Fruit fly (Drosophila melanogaster): ENCODE data around the gene Rad9.

Gene Rad9

DNA sequence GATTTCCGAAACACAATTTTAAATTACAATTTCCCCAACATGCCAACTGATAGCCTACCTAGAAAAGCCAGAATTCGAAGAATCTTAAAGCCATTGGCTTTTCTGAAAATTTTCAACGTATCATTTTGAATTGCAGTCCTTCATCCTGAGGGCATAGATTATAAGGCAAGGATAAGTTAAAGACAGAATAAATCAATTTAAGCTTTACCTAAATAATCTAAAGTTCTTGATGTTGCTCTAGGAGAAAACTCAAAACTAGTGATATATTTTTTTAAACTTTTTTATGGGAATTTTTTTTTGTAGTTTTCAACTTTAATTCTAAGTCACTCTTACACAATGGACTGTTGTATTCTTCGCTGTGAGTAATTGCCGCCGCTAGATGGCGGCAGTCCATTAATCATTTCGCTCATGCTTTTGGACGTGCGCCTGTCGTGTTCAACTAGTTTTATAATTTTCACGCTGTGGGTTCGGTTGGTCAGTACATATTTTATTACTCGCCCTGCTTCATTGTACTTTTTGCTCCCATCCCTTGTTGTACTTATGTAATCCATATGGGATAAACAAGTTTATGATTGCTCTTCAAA, 41.8 kb upstream of the Rad9 start, which contains the start of gene COX6AL2:
COX6AL2 (minus strand) TSS at position 51 of the 584 bp plus-strand sequence.
- no peak for TF ChIP-seq usp (GFP tag; optimal IDR thresholded peaks at IDR 0.05)

DNA sequence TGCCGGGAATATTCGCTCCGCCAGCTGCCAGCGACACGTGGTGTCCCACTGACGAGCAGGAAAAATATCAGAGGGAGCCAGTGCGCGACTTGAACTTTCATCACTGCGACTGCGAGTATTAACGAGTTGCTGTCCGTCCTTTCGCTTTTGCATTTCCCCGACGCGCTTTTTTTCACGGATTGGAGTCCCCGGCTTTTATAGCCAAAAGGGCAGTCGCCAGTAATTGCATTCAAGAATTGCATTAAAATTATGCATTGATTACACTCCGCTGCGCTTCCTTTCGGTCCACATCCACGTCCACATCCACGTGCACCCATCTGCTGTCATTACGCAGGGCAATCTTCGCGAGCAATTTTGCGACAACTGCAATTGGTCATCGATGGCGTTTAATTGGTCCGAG, 38.7 kb upstream of the Rad9 start, which contains the start of gene Ir75d:
Ir75d (minus strand) TSS at position 101 of the 400 bp plus-strand sequence.
- TF ChIP-seq h (GFP tag; optimal IDR thresholded peaks at IDR 0.05) (no peak), Sp1 (GFP tag; optimal IDR thresholded peaks at IDR 0.05) (no peak), dmrt93B (GFP tag; optimal IDR thresholded peaks at IDR 0.05) (no peak), Hr78 (GFP tag; optimal IDR thresholded peaks at IDR 0.05) (no peak), Hr83 (GFP tag; optimal IDR thresholded peaks at IDR 0.05; ENCODE audit: poor library complexity, severe bottlenecking) (no peak), rgr (GFP tag; optimal IDR thresholded peaks at IDR 0.05) (no peak), psq (GFP tag; optimal IDR thresholded peaks at IDR 0.05) (no peak), fru (GFP tag; optimal IDR thresholded peaks at IDR 0.05) (no peak), Vsx2 (GFP tag; optimal IDR thresholded peaks at IDR 0.05; ENCODE audit: partially characterized antibody) (no peak), dsf (GFP tag; optimal IDR thresholded peaks at IDR 0.05; ENCODE audit: borderline replicate concordance) (no peak), sage (GFP tag; optimal IDR thresholded peaks at IDR 0.05) (no peak), CrebA (GFP tag; optimal IDR thresholded peaks at IDR 0.05; ENCODE audit: borderline replicate concordance) (no peak), dl (GFP tag; optimal IDR thresholded peaks at IDR 0.05; ENCODE audit: insufficient read depth in 1 of 2, partially characterized antibody in 2 of 2) (no peak), ey (GFP tag; optimal IDR thresholded peaks at IDR 0.05) (no peak), br (GFP tag; optimal IDR thresholded peaks at IDR 0.05) (no peak), sv (GFP tag; optimal IDR thresholded peaks at IDR 0.05) (no peak), lola (GFP tag; optimal IDR thresholded peaks at IDR 0.05) (no peak)

DNA sequence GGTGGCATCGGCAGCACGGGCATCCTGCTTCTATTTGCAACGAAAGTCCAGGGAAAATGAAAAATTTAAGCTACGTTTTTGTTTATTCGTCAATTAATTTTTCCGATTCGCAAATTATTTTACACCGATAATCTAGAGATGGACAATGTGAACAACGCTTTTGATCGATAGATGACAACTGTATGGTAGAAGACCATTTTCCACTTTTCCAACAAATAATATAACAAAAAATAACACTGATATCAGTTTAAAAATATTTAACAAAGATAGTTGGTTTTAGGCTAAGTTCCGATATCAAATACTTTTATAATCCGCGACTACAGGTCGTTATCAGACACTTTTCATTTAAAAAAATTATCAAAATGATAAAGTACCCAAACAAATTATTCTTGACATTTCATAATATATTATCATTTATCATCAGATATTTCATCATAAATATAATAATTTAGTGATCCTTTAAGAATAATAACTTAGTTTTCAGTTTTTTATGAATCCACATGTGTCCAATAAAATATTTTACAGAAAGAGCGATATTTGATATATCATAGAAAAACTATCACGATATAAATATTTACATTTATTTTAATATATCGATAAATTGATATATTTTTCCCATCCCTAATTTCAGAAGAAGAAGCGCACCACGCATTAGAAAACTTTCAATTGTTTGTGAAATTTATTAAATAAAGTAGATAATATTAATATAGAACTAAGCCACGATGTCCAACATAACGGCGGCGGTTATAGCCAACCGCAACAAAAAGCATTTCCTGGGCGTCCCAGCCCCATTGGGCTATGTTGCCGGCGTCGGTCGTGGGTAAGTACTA, 32.6 kb upstream of the Rad9 start, which contains the start of the genes CSN1b and Prp6:
CSN1b (minus strand) TSS at position 159 of the 830 bp plus-strand sequence.
Prp6 (plus strand) TSS at position 601 of the 830 bp plus-strand sequence.
- TF ChIP-seq woc (GFP tag; optimal IDR thresholded peaks at IDR 0.05) (peak; percentile 46), psq (GFP tag; optimal IDR thresholded peaks at IDR 0.05) (peak; percentile 7), pan (optimal IDR thresholded peaks at IDR 0.05) (no peak)

DNA sequence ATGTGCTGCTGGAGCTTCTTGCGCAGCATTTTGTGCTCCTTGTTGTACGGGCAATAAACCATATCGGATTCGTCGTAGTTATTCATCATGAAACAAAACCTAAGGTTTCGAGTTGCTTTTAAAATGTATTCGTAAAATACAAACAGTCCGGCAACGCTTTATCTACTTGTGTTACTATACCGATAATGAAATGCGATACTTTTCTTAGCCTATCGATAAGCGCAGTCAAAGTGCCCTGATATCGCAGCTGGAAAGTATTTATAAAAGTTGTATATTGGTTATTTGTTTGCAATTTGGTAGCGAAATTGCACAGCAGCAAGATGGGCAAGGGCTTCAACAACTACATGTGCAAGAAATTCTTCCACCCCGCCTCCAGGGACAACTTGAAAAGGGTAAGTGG, 29.1 kb upstream of the Rad9 start, which contains the start of the genes arx and CG6843:
arx (minus strand) TSS at position 144 of the 400 bp plus-strand sequence.
CG6843 (plus strand) TSS at position 184 of the 400 bp plus-strand sequence.
- TF ChIP-seq Mio (GFP tag; optimal IDR thresholded peaks at IDR 0.05) (no peak), psq (GFP tag; optimal IDR thresholded peaks at IDR 0.05) (peak; percentile 54), Hr83 (GFP tag; optimal IDR thresholded peaks at IDR 0.05; ENCODE audit: poor library complexity, severe bottlenecking) (peak; percentile 33), OdsH (GFP tag; optimal IDR thresholded peaks at IDR 0.05) (no peak), Rel (GFP tag; optimal IDR thresholded peaks at IDR 0.05) (no peak), Rel (tag; optimal IDR thresholded peaks at IDR 0.05) (peak; percentile 91), Abd-B (GFP tag; optimal IDR thresholded peaks at IDR 0.05) (no peak), Hr78 (GFP tag; optimal IDR thresholded peaks at IDR 0.05) (no peak), rgr (GFP tag; optimal IDR thresholded peaks at IDR 0.05) (peak; percentile 22), CrebA (GFP tag; optimal IDR thresholded peaks at IDR 0.05; ENCODE audit: borderline replicate concordance) (no peak), dsf (GFP tag; optimal IDR thresholded peaks at IDR 0.05; ENCODE audit: borderline replicate concordance) (no peak), brk (GFP tag; optimal IDR thresholded peaks at IDR 0.05) (no peak), foxo (GFP tag; optimal IDR thresholded peaks at IDR 0.05) (no peak), fru (GFP tag; optimal IDR thresholded peaks at IDR 0.05) (peak; percentile 35)

DNA sequence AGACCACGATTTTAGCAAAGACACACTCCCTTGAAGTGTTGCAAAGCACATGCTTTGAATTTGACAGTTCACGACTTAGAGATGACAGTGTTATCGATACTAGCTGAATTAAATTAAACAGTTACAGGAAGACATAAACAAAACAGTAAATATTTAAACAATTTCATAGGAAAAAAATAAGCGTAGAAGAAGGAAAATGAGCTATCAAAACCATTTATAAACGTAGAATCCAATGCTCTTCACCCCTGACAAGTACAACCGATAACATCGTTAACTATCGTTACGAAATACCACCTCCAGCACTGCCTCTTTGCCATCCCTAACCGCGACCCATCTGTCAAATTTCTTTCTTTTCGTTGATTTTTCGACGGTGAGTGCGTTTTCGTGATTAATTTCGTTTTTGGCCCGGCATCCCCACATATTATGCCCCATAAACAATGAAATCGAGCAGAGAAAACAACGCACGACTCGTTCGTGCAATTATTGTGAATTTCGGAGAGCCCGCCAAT, 26.5 kb upstream of the Rad9 start, which contains the start of gene RpL26:
RpL26 (plus strand) TSS at position 106 of the 509 bp plus-strand sequence.
- TF ChIP-seq jim (GFP tag; optimal IDR thresholded peaks at IDR 0.05) (peak; percentile 47), dsf (GFP tag; optimal IDR thresholded peaks at IDR 0.05; ENCODE audit: borderline replicate concordance) (peak; percentile 55), pan (optimal IDR thresholded peaks at IDR 0.05) (no peak), Hr83 (GFP tag; optimal IDR thresholded peaks at IDR 0.05; ENCODE audit: poor library complexity, severe bottlenecking) (peak; percentile 27), sv (GFP tag; optimal IDR thresholded peaks at IDR 0.05) (peak; percentile 75), Dfd (GFP tag; optimal IDR thresholded peaks at IDR 0.05) (no peak), woc (GFP tag; optimal IDR thresholded peaks at IDR 0.05) (peak; percentile 84), Hnf4 (GFP tag; optimal IDR thresholded peaks at IDR 0.05) (peak; percentile 83), Rel (GFP tag; optimal IDR thresholded peaks at IDR 0.05) (no peak), Rel (tag; optimal IDR thresholded peaks at IDR 0.05) (peak; percentile 32), usp (GFP tag; optimal IDR thresholded peaks at IDR 0.05) (no peak), psq (GFP tag; optimal IDR thresholded peaks at IDR 0.05) (peak; percentile 57), HLH106 (tag; optimal IDR thresholded peaks at IDR 0.05) (peak; percentile 75), rgr (GFP tag; optimal IDR thresholded peaks at IDR 0.05) (peak; percentile 80), Myc (optimal IDR thresholded peaks at IDR 0.05) (peak; percentile 24), br (GFP tag; optimal IDR thresholded peaks at IDR 0.05) (no peak), Mio (GFP tag; optimal IDR thresholded peaks at IDR 0.05) (peak; percentile 56), GATAd (GFP tag; optimal IDR thresholded peaks at IDR 0.05) (no peak), foxo (GFP tag; optimal IDR thresholded peaks at IDR 0.05) (peak in 1 of 2 experiments; percentile 83), Jra (GFP tag; optimal IDR thresholded peaks at IDR 0.05) (peak; percentile 81), h (GFP tag; optimal IDR thresholded peaks at IDR 0.05) (peak; percentile 72), fru (GFP tag; optimal IDR thresholded peaks at IDR 0.05) (peak; percentile 77), CG32264 (GFP tag; optimal IDR thresholded peaks at IDR 0.05) (peak; percentile 22), ey (GFP tag; optimal IDR thresholded peaks at IDR 0.05) (peak; percentile 76), CG9705 (GFP tag; optimal IDR thresholded peaks at IDR 0.05) (peak; percentile 71)
